Worm (Caenorhabditis elegans) whole organism, young adult: ENCODE results near the gene W02D7.6.

Source experiments
- attf-6 ChIP-seq: fragments of 200-800 bp; sonication (Bioruptor generic); IDR thresholded peaks from 2 replicates; pipeline ENCODE4 v1.3.6; 2022; ENCODE audit warnings: missing genetic modification reagents, missing genetic modification characterization, missing compliant biosample characterization
- ceh-91 ChIP-seq: fragments of 200-800 bp; sonication (Bioruptor generic); IDR thresholded peaks from 2 replicates; pipeline ENCODE4 v1.3.6; 2022; ENCODE audit warnings: missing genetic modification reagents, missing genetic modification characterization, missing compliant biosample characterization
- egl-18 ChIP-seq: fragments of 200-800 bp; sonication (Bioruptor generic); IDR thresholded peaks from 2 replicates; pipeline ENCODE4 v1.3.6; 2022; ENCODE audit warnings: missing genetic modification reagents, missing genetic modification characterization, missing compliant biosample characterization
- hmg-1.2 ChIP-seq: fragments of 200-800 bp; sonication (Bioruptor generic); IDR thresholded peaks from 2 replicates; pipeline ENCODE4 v1.3.6; 2022; ENCODE audit warnings: missing genetic modification reagents, missing genetic modification characterization, missing compliant biosample characterization
- madf-6 ChIP-seq: fragments of 200-800 bp; sonication (Bioruptor generic); IDR thresholded peaks from 2 replicates; pipeline ENCODE4 v1.3.6; 2022; ENCODE audit warnings: missing genetic modification reagents, missing genetic modification characterization, missing compliant biosample characterization
- nhr-120 ChIP-seq: fragments of 200-800 bp; sonication (Bioruptor generic); IDR thresholded peaks from 2 replicates; pipeline ENCODE4 v1.3.6; 2022; ENCODE audit warnings: missing genetic modification characterization, missing compliant biosample characterization
- snpc-1.3 ChIP-seq: sonication (generic microtip); optimal IDR thresholded peaks from 2 replicates; lab custom pipeline; 2017; ENCODE audit warnings: missing genetic modification characterization, mild to moderate bottlenecking, missing compliant biosample characterization, antibody characterized with exemption, moderate library complexity, missing genotype, missing genetic modification reagents; ENCODE audit not compliant: insufficient read depth

The W02D7.6 gene

ce11 chrV:8250208-8250607, 51.1 kb downstream of the W02D7.6 start, which contains the start of gene C16D9.6:
TSS of gene C16D9.6 (minus strand) at chrV:8250308.
- TF ChIP-seq ceh-91 (GFP tag; lab: Robert Waterston, UW) (no peak), hmg-1.2 (no peak), snpc-1.3 (tag; lab: Kevin White, UChicago) (no peak), egl-18 (GFP tag; lab: Robert Waterston, UW) (no peak), nhr-120 (no peak), attf-6 (GFP tag; lab: Robert Waterston, UW) (no peak), madf-6 (GFP tag; lab: Robert Waterston, UW) (no peak)
- TF ChIP-seq, all 124 proteins: peak for 0
